Worm (Caenorhabditis elegans): Measurements from ENCODE around the gene C16C8.4.

DNA sequence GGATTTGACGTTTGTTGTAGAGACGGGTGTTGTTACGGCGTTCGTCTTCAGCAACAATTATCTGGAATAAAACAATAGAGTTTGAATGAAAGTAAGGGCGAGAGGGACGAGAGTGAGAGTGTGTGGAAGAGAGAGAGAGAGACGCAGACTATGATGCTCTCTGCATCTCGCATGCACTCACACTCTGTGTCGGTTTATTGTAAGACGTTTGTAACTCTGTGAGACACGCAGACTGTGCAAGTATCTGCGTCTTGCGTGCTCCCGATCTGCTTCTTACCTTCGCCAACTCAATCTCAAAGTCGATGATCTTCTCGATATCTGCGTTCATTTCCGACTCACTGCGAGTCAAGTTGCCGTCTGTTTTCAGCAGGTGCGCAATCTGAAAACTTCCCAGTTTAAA is 21.2 kb downstream of the C16C8.4 start:
- no peak for TF ChIP-seq nhr-179 (tag; optimal IDR thresholded peaks at IDR 0.05)
- no peak for TF ChIP-seq ets-4 (GFP tag; optimal IDR thresholded peaks at IDR 0.05)
- TF ChIP-seq lsl-1 (GFP tag; optimal IDR thresholded peaks at IDR 0.05), result no peak
- no peak for TF ChIP-seq ztf-3 (GFP tag; optimal IDR thresholded peaks at IDR 0.05)
- TF ChIP-seq pbrm-1 (GFP tag; IDR thresholded peaks at IDR 0.05), result no peak
- TF ChIP-seq unc-130 (GFP tag; optimal IDR thresholded peaks at IDR 0.05), result no peak
- no peak for TF ChIP-seq lin-40 (tag; optimal IDR thresholded peaks at IDR 0.05)
- no peak for TF ChIP-seq F57C9.4 (tag; optimal IDR thresholded peaks at IDR 0.05)
- no peak for TF ChIP-seq C06A6.2 (GFP tag; conservative IDR thresholded peaks at IDR 0.05)
